Worm (Caenorhabditis elegans): ENCODE measurements around the gene tofu-1.

Gene tofu-1

ce11 chrV:9982568-9982967 lies 1.6 kb downstream of the tofu-1 start, which contains the start of gene C27H6.9:
Gene C27H6.9 (plus strand): TSS chrV:9982868.
- TF ChIP-seq ceh-45 (GFP tag; IDR thresholded peaks at IDR 0.05) (no peak), dmd-4 (tag; optimal IDR thresholded peaks at IDR 0.05; ENCODE audit: borderline replicate concordance) (no peak), fkh-10 (GFP tag; optimal IDR thresholded peaks at IDR 0.05) (no peak), npax-4 (tag; optimal IDR thresholded peaks at IDR 0.05) (no peak), nhr-232 (tag; optimal IDR thresholded peaks at IDR 0.05) (no peak), ceh-18 (tag; optimal IDR thresholded peaks at IDR 0.05) (no peak), ref-2 (tag; optimal IDR thresholded peaks at IDR 0.05) (no peak), ceh-22 (tag; optimal IDR thresholded peaks at IDR 0.05) (no peak), F13H6.1 (tag; optimal IDR thresholded peaks at IDR 0.05) (no peak), pag-3 (tag; optimal IDR thresholded peaks at IDR 0.05; ENCODE audit: borderline replicate concordance) (no peak), elt-4 (tag; optimal IDR thresholded peaks at IDR 0.05) (no peak), C38D4.7 (GFP tag; optimal IDR thresholded peaks at IDR 0.05) (no peak), fax-1 (tag; optimal IDR thresholded peaks at IDR 0.05) (no peak)

ce11 chrV:9983529-9983928 lies 2.6 kb downstream of the tofu-1 start:
- TF ChIP-seq unc-3 (GFP tag; conservative IDR thresholded peaks at IDR 0.05) (no peak), unc-3 (tag; optimal IDR thresholded peaks at IDR 0.05) (no peak), pha-2 (tag; optimal IDR thresholded peaks at IDR 0.05) (no peak), K02D7.2 (tag; optimal IDR thresholded peaks at IDR 0.05) (no peak), npax-4 (tag; optimal IDR thresholded peaks at IDR 0.05) (no peak), pros-1 (tag; optimal IDR thresholded peaks at IDR 0.05) (no peak), gmeb-2 (tag; optimal IDR thresholded peaks at IDR 0.05) (no peak), che-1 (tag; optimal IDR thresholded peaks at IDR 0.05) (no peak), madf-2 (tag; optimal IDR thresholded peaks at IDR 0.05) (no peak), pag-3 (tag; optimal IDR thresholded peaks at IDR 0.05; ENCODE audit: borderline replicate concordance) (no peak), ceh-9 (tag; optimal IDR thresholded peaks at IDR 0.05) (no peak), lim-6 (tag; optimal IDR thresholded peaks at IDR 0.05) (no peak), hlh-15 (tag; optimal IDR thresholded peaks at IDR 0.05) (no peak), sox-2 (GFP tag; IDR thresholded peaks at IDR 0.05) (no peak)

- TF ChIP-seq sox-2 (GFP tag; IDR thresholded peaks at IDR 0.05), result no peak
- no peak for TF ChIP-seq dve-1 (tag; optimal IDR thresholded peaks at IDR 0.05)
- TF ChIP-seq elt-2 (tag; optimal IDR thresholded peaks at IDR 0.05), result no peak
- TF ChIP-seq tbx-7 (tag; optimal IDR thresholded peaks at IDR 0.05), result no peak
- no peak for TF ChIP-seq ceh-24 (tag; optimal IDR thresholded peaks at IDR 0.05)
- TF ChIP-seq dmd-4 (tag; optimal IDR thresholded peaks at IDR 0.05; ENCODE audit: borderline replicate concordance), result no peak
- TF ChIP-seq Y22D7AL.16 (tag; optimal IDR thresholded peaks at IDR 0.05), result no peak
- no peak for TF ChIP-seq hlh-15 (tag; optimal IDR thresholded peaks at IDR 0.05)
- TF ChIP-seq syd-9 (tag; optimal IDR thresholded peaks at IDR 0.05), result no peak
- no peak for TF ChIP-seq fkh-10 (GFP tag; optimal IDR thresholded peaks at IDR 0.05)
- no peak for TF ChIP-seq ahr-1 (tag; optimal IDR thresholded peaks at IDR 0.05)
- no peak for TF ChIP-seq nhr-11 (tag; optimal IDR thresholded peaks at IDR 0.05)
- TF ChIP-seq lim-6 (tag; optimal IDR thresholded peaks at IDR 0.05), result no peak
- TF ChIP-seq ceh-19 (GFP tag; optimal IDR thresholded peaks at IDR 0.05), result no peak
- TF ChIP-seq madf-2 (tag; optimal IDR thresholded peaks at IDR 0.05), result no peak
- no peak for TF ChIP-seq pha-2 (tag; optimal IDR thresholded peaks at IDR 0.05)
- TF ChIP-seq pat-9 (tag; optimal IDR thresholded peaks at IDR 0.05), result no peak
- no peak for TF ChIP-seq ceh-31 (tag; optimal IDR thresholded peaks at IDR 0.05)
- no peak for TF ChIP-seq ceh-34 (tag; optimal IDR thresholded peaks at IDR 0.05)
- TF ChIP-seq hlh-13 (GFP tag; optimal IDR thresholded peaks at IDR 0.05), result no peak
Measured at ce11 chrV:9984821-9985220, 3.9 kb downstream of the tofu-1 start.
